Worm (Caenorhabditis elegans) whole organism, late embryonic: ENCODE results near the gene dop-5.

ENCODE experiments used
- ceh-45 ChIP-seq: fragments of 200-800 bp; sonication (Bioruptor generic); IDR thresholded peaks from 2 replicates; pipeline ENCODE4 v1.3.6; 2022; ENCODE audit warnings: missing genetic modification reagents, missing genetic modification characterization, missing compliant biosample characterization
- elt-2 ChIP-seq: sonication (generic microtip); optimal IDR thresholded peaks from 2 replicates; lab custom pipeline; 2016; ENCODE audit warnings: missing genetic modification reagents, missing genetic modification characterization, missing compliant biosample characterization
- hlh-30 ChIP-seq: sonication (generic microtip); optimal IDR thresholded peaks from 2 replicates; lab custom pipeline; 2017; ENCODE audit warnings: antibody characterized with exemption, missing genetic modification characterization, missing compliant biosample characterization; ENCODE audit not compliant: insufficient read depth
- nfya-1 ChIP-seq: sonication (generic microtip); optimal IDR thresholded peaks from 2 replicates; lab custom pipeline; 2017; ENCODE audit warnings: missing genetic modification characterization, mild to moderate bottlenecking, missing compliant biosample characterization, antibody characterized with exemption, moderate library complexity
- pqm-1 ChIP-seq: sonication (generic microtip); optimal IDR thresholded peaks from 2 replicates; lab custom pipeline; 2016; ENCODE audit warnings: missing genetic modification characterization, missing compliant biosample characterization
- sox-4 ChIP-seq: sonication (generic microtip); optimal IDR thresholded peaks from 2 replicates; lab custom pipeline; 2017; ENCODE audit warnings: mild to moderate bottlenecking, missing genetic modification characterization, inconsistent platforms, missing compliant biosample characterization

DNA sequence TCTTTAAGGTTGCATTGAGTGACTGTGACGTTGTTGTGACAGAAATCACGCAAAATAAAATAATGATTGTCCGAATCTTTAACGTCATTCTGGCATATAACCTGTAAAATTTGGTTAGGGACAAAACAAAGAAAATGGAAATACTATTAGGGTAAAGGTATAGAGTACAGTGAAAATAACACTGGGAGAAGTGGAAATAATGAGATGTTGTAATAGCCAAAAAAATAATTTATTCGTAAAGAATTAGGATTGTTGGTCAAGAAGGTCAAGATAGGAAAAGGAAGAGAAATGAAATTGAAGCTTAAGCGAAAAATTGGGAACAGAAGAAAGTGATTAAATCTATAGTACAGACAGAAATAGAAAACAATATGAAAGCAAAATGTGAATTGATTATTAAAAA is 49.0 kb upstream of the dop-5 start, which contains the start of gene deg-3:
- no peak for TF ChIP-seq pqm-1
- TF ChIP-seq sox-4 (tag; lab: Kevin White, UChicago) = no peak
- no peak for TF ChIP-seq hlh-30 (tag; lab: Kevin White, UChicago)
- no peak for TF ChIP-seq ceh-45 (GFP tag; lab: Robert Waterston, UW)
- no peak for TF ChIP-seq nfya-1
- no peak for TF ChIP-seq elt-2 (tag; lab: Kevin White, UChicago)
